Worm (Caenorhabditis elegans) whole organism, late embryonic: ENCODE results near the gene pcf-11.

Source experiments
- ceh-18 ChIP-seq: sonication (generic microtip); optimal IDR thresholded peaks from 2 replicates; lab custom pipeline; 2016; ENCODE audit warnings: missing genetic modification characterization, missing compliant biosample characterization
- ceh-30 ChIP-seq: fragments of 150-350 bp; optimal IDR thresholded peaks from 2 replicates; lab custom pipeline; 2014; ENCODE audit warnings: missing biosample characterization, missing genetic modification characterization
- ceh-45 ChIP-seq: fragments of 200-800 bp; sonication (Bioruptor generic); IDR thresholded peaks from 2 replicates; pipeline ENCODE4 v1.3.6; 2022; ENCODE audit warnings: missing genetic modification reagents, missing genetic modification characterization, missing compliant biosample characterization
- ceh-48 ChIP-seq: sonication (generic microtip); optimal IDR thresholded peaks from 2 replicates; lab custom pipeline; 2016; ENCODE audit warnings: missing genetic modification characterization, inconsistent platforms, missing compliant biosample characterization
- ceh-9 ChIP-seq: sonication (generic microtip); optimal IDR thresholded peaks from 2 replicates; lab custom pipeline; 2016; ENCODE audit warnings: mild to moderate bottlenecking, missing genetic modification characterization, inconsistent platforms, missing compliant biosample characterization
- elt-2 ChIP-seq: sonication (generic microtip); optimal IDR thresholded peaks from 2 replicates; lab custom pipeline; 2016; ENCODE audit warnings: missing genetic modification reagents, missing genetic modification characterization, missing compliant biosample characterization
- ets-4 ChIP-seq: sonication (generic microtip); optimal IDR thresholded peaks from 2 replicates; lab custom pipeline; 2016; ENCODE audit warnings: missing genetic modification characterization, missing compliant biosample characterization
- eyg-1 ChIP-seq: sonication (generic microtip); optimal IDR thresholded peaks from 2 replicates; lab custom pipeline; 2016; ENCODE audit warnings: missing genotype, missing genetic modification characterization, missing compliant biosample characterization
- fax-1 ChIP-seq: sonication (generic microtip); optimal IDR thresholded peaks from 2 replicates; lab custom pipeline; 2016; ENCODE audit warnings: missing genotype, missing genetic modification characterization, missing compliant biosample characterization
- hlh-8 ChIP-seq: sonication (generic microtip); optimal IDR thresholded peaks from 2 replicates; lab custom pipeline; 2016; ENCODE audit warnings: missing genotype, missing genetic modification characterization, missing compliant biosample characterization
- lin-11 ChIP-seq: fragments of 200-800 bp; sonication (Bioruptor generic); optimal IDR thresholded peaks from 2 replicates; lab custom pipeline; 2018; ENCODE audit warnings: mild to moderate bottlenecking, missing genetic modification characterization, missing compliant biosample characterization
- nhr-11 ChIP-seq: fragments of 150-350 bp; optimal IDR thresholded peaks from 2 replicates; lab custom pipeline; 2014; ENCODE audit warnings: missing biosample characterization, missing genetic modification characterization
- npax-4 ChIP-seq: sonication (generic microtip); optimal IDR thresholded peaks from 2 replicates; lab custom pipeline; 2016; ENCODE audit warnings: missing genetic modification characterization, missing compliant biosample characterization
- pat-9 ChIP-seq: fragments of 200-800 bp; sonication (Bioruptor generic); optimal IDR thresholded peaks from 2 replicates; lab custom pipeline; 2018; ENCODE audit warnings: mild to moderate bottlenecking, missing genetic modification characterization, moderate library complexity, missing compliant biosample characterization
- pha-4 ChIP-seq: fragments of 150-350 bp; optimal IDR thresholded peaks from 2 replicates; lab custom pipeline; 2018; ENCODE audit warnings: missing biosample characterization, missing genetic modification reagents, missing genetic modification characterization
- pqm-1 ChIP-seq: sonication (generic microtip); optimal IDR thresholded peaks from 2 replicates; lab custom pipeline; 2016; ENCODE audit warnings: missing genetic modification characterization, missing compliant biosample characterization
- pros-1 ChIP-seq: fragments of 150-350 bp; optimal IDR thresholded peaks from 2 replicates; lab custom pipeline; 2014; ENCODE audit warnings: missing biosample characterization, missing genetic modification reagents, missing genetic modification characterization
- ref-2 ChIP-seq: sonication (generic microtip); optimal IDR thresholded peaks from 2 replicates; lab custom pipeline; 2016; ENCODE audit warnings: missing genetic modification characterization, missing compliant biosample characterization
- syd-9 ChIP-seq: sonication (generic microtip); optimal IDR thresholded peaks from 2 replicates; lab custom pipeline; 2016; ENCODE audit warnings: mild to moderate bottlenecking, missing genetic modification characterization, moderate library complexity, missing compliant biosample characterization
- ttx-3 ChIP-seq: sonication (generic microtip); optimal IDR thresholded peaks from 2 replicates; lab custom pipeline; 2016; ENCODE audit warnings: missing genetic modification reagents, missing genetic modification characterization, missing compliant biosample characterization
- unc-3 ChIP-seq, 2 experiments: fragments of 200-800 bp in 1 of 2; sonication (Bioruptor generic) in 1 of 2; sonication (generic microtip) in 1 of 2; conservative IDR thresholded peaks in 1 of 2; optimal IDR thresholded peaks in 1 of 2; 2 replicates each; pipeline versions ENCODE4 v1.3.6 to Lab custom; 2016 to 2022; ENCODE audit warnings: missing compliant biosample characterization in 2 of 2, missing genetic modification characterization in 2 of 2, missing genetic modification reagents in 1 of 2

pcf-11 gene

ce11 chrIII:5076569-5076968 lies 51.9 kb downstream of the pcf-11 start:
- TF ChIP-seq pros-1 (no peak), hlh-8 (tag; lab: Kevin White, UChicago) (no peak), fax-1 (no peak), eyg-1 (no peak), pqm-1 (no peak), npax-4 (no peak), pat-9 (tag; lab: Kevin White, UChicago) (no peak), ceh-45 (no peak), ceh-9 (no peak), ceh-48 (tag; lab: Kevin White, UChicago) (no peak), unc-3 (GFP tag; conservative IDR thresholded peaks at IDR 0.05; lab: Robert Waterston, UW) (no peak), unc-3 (tag; optimal IDR thresholded peaks at IDR 0.05; lab: Kevin White, UChicago) (no peak), lin-11 (tag; lab: Kevin White, UChicago) (no peak), ttx-3 (no peak), ref-2 (tag; lab: Kevin White, UChicago) (no peak), ceh-30 (tag; lab: Kevin White, UChicago) (no peak), ets-4 (tag; lab: Kevin White, UChicago) (no peak), syd-9 (tag; lab: Kevin White, UChicago) (no peak)

ce11 chrIII:5077150-5077814 lies 52.6 kb downstream of the pcf-11 start, which contains the start of gene alh-1:
alh-1 (plus strand) TSS chrIII:5077764.
- TF ChIP-seq elt-2 (tag; lab: Kevin White, UChicago) (peak; percentile 61), ceh-18 (tag; lab: Kevin White, UChicago) (no peak), pha-4 (no peak)

ce11 chrIII:5078062-5078461 lies 53.3 kb downstream of the pcf-11 start:
- TF ChIP-seq elt-2 (tag; lab: Kevin White, UChicago) (peak; percentile 15), nhr-11 (tag; lab: Kevin White, UChicago) (no peak), pqm-1 (no peak)
